Fruit fly (Drosophila melanogaster) ovary, adult (tissue): ENCODE data around the gene cav.
A peak's percentile ranks its signal among the peaks of the same experiment; 100 is the strongest.

Source experiments
- CG17801 ChIP-seq: fragments of 200-800 bp; optimal IDR thresholded peaks from 2 replicates; lab custom pipeline; 2019; ENCODE audit warnings: missing biosample characterization, mild to moderate bottlenecking, missing genetic modification characterization, moderate library complexity; ENCODE audit not compliant: partially characterized antibody

The cav gene

dm6 chr3R:24260041-24260379 is 39.1 kb downstream of the cav start:
- no peak for TF ChIP-seq CG17801 (GFP tag; lab: Kevin White, UChicago)

- TF ChIP-seq CG17801 (GFP tag; lab: Kevin White, UChicago) = no peak
These were observed 39.5 kb downstream of the cav start for dm6 chr3R:24260411-24260810.

dm6 chr3R:24261380-24262021 is 40.6 kb downstream of the cav start:
- no peak for TF ChIP-seq CG17801 (GFP tag; lab: Kevin White, UChicago)

- TF ChIP-seq CG17801 (GFP tag; lab: Kevin White, UChicago) = no peak
These were observed 42.0 kb downstream of the cav start for dm6 chr3R:24262923-24263322.

- TF ChIP-seq CG17801 (GFP tag; lab: Kevin White, UChicago) = no peak
These were observed 42.9 kb downstream of the cav start for dm6 chr3R:24263588-24264413.

dm6 chr3R:24264414-24265363 is 43.8 kb downstream of the cav start:
- peak; percentile 26 for TF ChIP-seq CG17801 (GFP tag; lab: Kevin White, UChicago)

dm6 chr3R:24266786-24267579 is 46.1 kb downstream of the cav start:
- no peak for TF ChIP-seq CG17801 (GFP tag; lab: Kevin White, UChicago)

dm6 chr3R:24267580-24268202 is 46.8 kb downstream of the cav start:
- peak; percentile 42 for TF ChIP-seq CG17801 (GFP tag; lab: Kevin White, UChicago)

dm6 chr3R:24268293-24268692 is 47.4 kb downstream of the cav start:
- no peak for TF ChIP-seq CG17801 (GFP tag; lab: Kevin White, UChicago)

dm6 chr3R:24270034-24270433 is 49.1 kb downstream of the cav start:
- TF ChIP-seq CG17801 (GFP tag; lab: Kevin White, UChicago) = no peak

- TF ChIP-seq CG17801 (GFP tag; lab: Kevin White, UChicago) = no peak
These were observed 49.7 kb downstream of the cav start for dm6 chr3R:24270578-24270977.

dm6 chr3R:24271071-24271470 is 50.2 kb downstream of the cav start, which contains the start of gene jar:
TSS of gene jar (minus strand) at chr3R:24271233.
- TF ChIP-seq CG17801 (GFP tag; lab: Kevin White, UChicago) = peak; percentile 74

dm6 chr3R:24272232-24272631 is 51.3 kb downstream of the cav start:
- TF ChIP-seq CG17801 (GFP tag; lab: Kevin White, UChicago) = peak; percentile 58
